Worm (Caenorhabditis elegans): Measurements from ENCODE around the gene acs-3.

Gene acs-3

ce11 chrV:1989220-1989619, 19.9 kb downstream of the acs-3 start:
- TF ChIP-seq T22C8.4 (GFP tag; IDR thresholded peaks at IDR 0.05) = no peak
- TF ChIP-seq tab-1 (GFP tag; IDR thresholded peaks at IDR 0.05) = no peak
- no peak for TF ChIP-seq ztf-29 (GFP tag; IDR thresholded peaks at IDR 0.05)

ce11 chrV:1991381-1991780, 22.1 kb downstream of the acs-3 start:
- TF ChIP-seq ref-1 (GFP tag; conservative IDR thresholded peaks at IDR 0.05) (no peak), tab-1 (GFP tag; IDR thresholded peaks at IDR 0.05) (no peak), klf-2 (GFP tag; conservative IDR thresholded peaks at IDR 0.05) (no peak), med-1 (GFP tag; optimal IDR thresholded peaks at IDR 0.05; ENCODE audit: insufficient read depth) (no peak), ztf-29 (GFP tag; IDR thresholded peaks at IDR 0.05) (no peak), cog-1 (tag; optimal IDR thresholded peaks at IDR 0.05) (no peak), ztf-23 (GFP tag; IDR thresholded peaks at IDR 0.05) (no peak), T22C8.4 (GFP tag; IDR thresholded peaks at IDR 0.05) (no peak), flt-1 (GFP tag; IDR thresholded peaks at IDR 0.05) (no peak)

ce11 chrV:1992515-1992968, 23.2 kb downstream of the acs-3 start, which contains the start of gene tnt-4:
tnt-4 (minus strand) TSS chrV:1992918.
- TF ChIP-seq ref-1 (GFP tag; conservative IDR thresholded peaks at IDR 0.05) (no peak), tab-1 (GFP tag; IDR thresholded peaks at IDR 0.05) (no peak)

ce11 chrV:1998358-1998757, 29.0 kb downstream of the acs-3 start:
- TF ChIP-seq ztf-29 (GFP tag; IDR thresholded peaks at IDR 0.05) (no peak), flt-1 (GFP tag; IDR thresholded peaks at IDR 0.05) (no peak), T22C8.4 (GFP tag; IDR thresholded peaks at IDR 0.05) (no peak), ref-1 (GFP tag; conservative IDR thresholded peaks at IDR 0.05) (no peak), med-1 (GFP tag; optimal IDR thresholded peaks at IDR 0.05; ENCODE audit: insufficient read depth) (no peak), cog-1 (tag; optimal IDR thresholded peaks at IDR 0.05) (no peak), tab-1 (GFP tag; IDR thresholded peaks at IDR 0.05) (no peak), ztf-23 (GFP tag; IDR thresholded peaks at IDR 0.05) (no peak), klf-2 (GFP tag; conservative IDR thresholded peaks at IDR 0.05) (no peak)

ce11 chrV:1999531-2000094, 30.3 kb downstream of the acs-3 start, which contains the start of gene alh-5:
alh-5 (minus strand) TSS chrV:1999581.
- TF ChIP-seq tab-1 (GFP tag; IDR thresholded peaks at IDR 0.05) (no peak), ztf-23 (GFP tag; IDR thresholded peaks at IDR 0.05) (no peak), klf-2 (GFP tag; conservative IDR thresholded peaks at IDR 0.05) (no peak), T22C8.4 (GFP tag; IDR thresholded peaks at IDR 0.05) (no peak), ztf-29 (GFP tag; IDR thresholded peaks at IDR 0.05) (no peak), cog-1 (tag; optimal IDR thresholded peaks at IDR 0.05) (no peak), flt-1 (GFP tag; IDR thresholded peaks at IDR 0.05) (no peak), ref-1 (GFP tag; conservative IDR thresholded peaks at IDR 0.05) (no peak), med-1 (GFP tag; optimal IDR thresholded peaks at IDR 0.05; ENCODE audit: insufficient read depth) (no peak)

- TF ChIP-seq flt-1 (GFP tag; IDR thresholded peaks at IDR 0.05) (no peak), ztf-29 (GFP tag; IDR thresholded peaks at IDR 0.05) (no peak)
These were observed 34.9 kb downstream of the acs-3 start, which contains the start of gene clec-206 for ce11 chrV:2004229-2004628. clec-206 (minus strand) TSS chrV:2004329.

- TF ChIP-seq ztf-29 (GFP tag; IDR thresholded peaks at IDR 0.05) (no peak), tab-1 (GFP tag; IDR thresholded peaks at IDR 0.05) (no peak)
These were observed 35.3 kb downstream of the acs-3 start, which contains the start of gene cysl-4 for ce11 chrV:2004659-2005058. cysl-4 (plus strand) TSS chrV:2004959.

ce11 chrV:2008412-2008811, 39.1 kb downstream of the acs-3 start:
- TF ChIP-seq cog-1 (tag; optimal IDR thresholded peaks at IDR 0.05) = no peak
- no peak for TF ChIP-seq tab-1 (GFP tag; IDR thresholded peaks at IDR 0.05)
- TF ChIP-seq T22C8.4 (GFP tag; IDR thresholded peaks at IDR 0.05) = no peak
- TF ChIP-seq flt-1 (GFP tag; IDR thresholded peaks at IDR 0.05) = no peak
- no peak for TF ChIP-seq ztf-23 (GFP tag; IDR thresholded peaks at IDR 0.05)
- no peak for TF ChIP-seq ref-1 (GFP tag; conservative IDR thresholded peaks at IDR 0.05)
- TF ChIP-seq klf-2 (GFP tag; conservative IDR thresholded peaks at IDR 0.05) = no peak
- TF ChIP-seq med-1 (GFP tag; optimal IDR thresholded peaks at IDR 0.05; ENCODE audit: insufficient read depth) = no peak
- no peak for TF ChIP-seq ztf-29 (GFP tag; IDR thresholded peaks at IDR 0.05)

ce11 chrV:2011777-2012176, 42.4 kb downstream of the acs-3 start, which contains the start of gene F59A7.7:
F59A7.7 (plus strand) TSS chrV:2012077.
- no peak for TF ChIP-seq ztf-23 (GFP tag; IDR thresholded peaks at IDR 0.05)
- TF ChIP-seq med-1 (GFP tag; optimal IDR thresholded peaks at IDR 0.05; ENCODE audit: insufficient read depth) = no peak
- no peak for TF ChIP-seq flt-1 (GFP tag; IDR thresholded peaks at IDR 0.05)
- TF ChIP-seq T22C8.4 (GFP tag; IDR thresholded peaks at IDR 0.05) = no peak
- no peak for TF ChIP-seq ref-1 (GFP tag; conservative IDR thresholded peaks at IDR 0.05)
- TF ChIP-seq klf-2 (GFP tag; conservative IDR thresholded peaks at IDR 0.05) = no peak
- TF ChIP-seq tab-1 (GFP tag; IDR thresholded peaks at IDR 0.05) = no peak
- TF ChIP-seq cog-1 (tag; optimal IDR thresholded peaks at IDR 0.05) = no peak
- TF ChIP-seq ztf-29 (GFP tag; IDR thresholded peaks at IDR 0.05) = no peak

ce11 chrV:2013824-2014223, 44.5 kb downstream of the acs-3 start, which contains the start of gene F59A7.11:
F59A7.11 (minus strand) TSS chrV:2013924.
- no peak for TF ChIP-seq T22C8.4 (GFP tag; IDR thresholded peaks at IDR 0.05)
- TF ChIP-seq klf-2 (GFP tag; conservative IDR thresholded peaks at IDR 0.05) = no peak
- no peak for TF ChIP-seq flt-1 (GFP tag; IDR thresholded peaks at IDR 0.05)
- no peak for TF ChIP-seq ztf-23 (GFP tag; IDR thresholded peaks at IDR 0.05)
- TF ChIP-seq tab-1 (GFP tag; IDR thresholded peaks at IDR 0.05) = no peak
- TF ChIP-seq ref-1 (GFP tag; conservative IDR thresholded peaks at IDR 0.05) = no peak
- no peak for TF ChIP-seq med-1 (GFP tag; optimal IDR thresholded peaks at IDR 0.05; ENCODE audit: insufficient read depth)
- TF ChIP-seq cog-1 (tag; optimal IDR thresholded peaks at IDR 0.05) = no peak
- no peak for TF ChIP-seq ztf-29 (GFP tag; IDR thresholded peaks at IDR 0.05)

All from whole organism, midembryonic.